Worm (Caenorhabditis elegans) whole organism, L3 larva: ENCODE measurements around the gene lin-29.
A peak's percentile ranks its signal among the peaks of the same experiment; 100 is the strongest.

Experiments used
- ZK546.5 ChIP-seq: sonication (generic microtip); optimal IDR thresholded peaks from 2 replicates; lab custom pipeline; 2017; ENCODE audit warnings: missing biosample characterization, missing genetic modification characterization
- aly-2 ChIP-seq: fragments of 150-350 bp; optimal IDR thresholded peaks from 2 replicates; lab custom pipeline; 2014; ENCODE audit warnings: missing biosample characterization, missing genetic modification characterization
- ama-1 ChIP-seq: fragments of 150-350 bp; optimal IDR thresholded peaks from 2 replicates; lab custom pipeline; 2018
- ceh-16 ChIP-seq: sonication (generic microtip); optimal IDR thresholded peaks from 2 replicates; lab custom pipeline; 2017; ENCODE audit warnings: missing biosample characterization, missing genetic modification characterization
- ceh-28 ChIP-seq: fragments of 150-350 bp; optimal IDR thresholded peaks from 2 replicates; lab custom pipeline; 2014; ENCODE audit warnings: missing biosample characterization, missing genetic modification reagents, missing genetic modification characterization
- daf-12 ChIP-seq: fragments of 150-350 bp; optimal IDR thresholded peaks from 2 replicates; lab custom pipeline; 2014; ENCODE audit warnings: missing biosample characterization, missing genetic modification reagents, missing genetic modification characterization
- egl-27 ChIP-seq: sonication (generic microtip); optimal IDR thresholded peaks from 4 replicates; lab custom pipeline; 2017; ENCODE audit warnings: missing biosample characterization, missing genetic modification reagents, missing genetic modification characterization
- egl-5 ChIP-seq: fragments of 150-350 bp; optimal IDR thresholded peaks from 2 replicates; lab custom pipeline; 2017; ENCODE audit warnings: missing biosample characterization, missing genetic modification reagents, missing genetic modification characterization, inconsistent platforms
- elt-1 ChIP-seq: fragments of 150-350 bp; optimal IDR thresholded peaks from 2 replicates; lab custom pipeline; 2014; ENCODE audit warnings: missing biosample characterization, missing genetic modification characterization
- elt-2 ChIP-seq: sonication (generic microtip); optimal IDR thresholded peaks from 2 replicates; lab custom pipeline; 2016; ENCODE audit warnings: missing genetic modification reagents, mild to moderate bottlenecking, missing genetic modification characterization, missing compliant biosample characterization
- eor-1 ChIP-seq, 2 experiments: fragments of 150-350 bp; optimal IDR thresholded peaks; 2 replicates each; lab custom pipeline; 2014 to 2018; ENCODE audit warnings: missing biosample characterization in 2 of 2, missing genetic modification characterization in 2 of 2
- fkh-10 ChIP-seq: sonication (generic microtip); optimal IDR thresholded peaks from 2 replicates; lab custom pipeline; 2017; ENCODE audit warnings: missing biosample characterization, missing genetic modification reagents, missing genetic modification characterization
- fkh-2 ChIP-seq: fragments of 150-350 bp; optimal IDR thresholded peaks from 2 replicates; lab custom pipeline; 2014; ENCODE audit warnings: missing biosample characterization, missing genetic modification reagents, missing genetic modification characterization
- fos-1 ChIP-seq: fragments of 150-350 bp; optimal IDR thresholded peaks from 2 replicates; lab custom pipeline; 2014; ENCODE audit warnings: missing biosample characterization, missing genetic modification characterization
- hmg-11 ChIP-seq: sonication (generic microtip); optimal IDR thresholded peaks from 2 replicates; lab custom pipeline; 2016; ENCODE audit warnings: missing genetic modification characterization, missing compliant biosample characterization
- jun-1 ChIP-seq: fragments of 150-350 bp; optimal IDR thresholded peaks from 2 replicates; lab custom pipeline; 2014; ENCODE audit warnings: missing biosample characterization, missing genetic modification reagents, missing genetic modification characterization
- lin-15B ChIP-seq: fragments of 150-350 bp; optimal IDR thresholded peaks from 2 replicates; lab custom pipeline; 2014; ENCODE audit warnings: missing biosample characterization, missing genetic modification characterization
- lsy-12 ChIP-seq: sonication (generic microtip); optimal IDR thresholded peaks from 2 replicates; lab custom pipeline; 2016; ENCODE audit warnings: mild to moderate bottlenecking, missing genetic modification characterization, missing compliant biosample characterization
- mdl-1 ChIP-seq: fragments of 150-350 bp; optimal IDR thresholded peaks from 2 replicates; lab custom pipeline; 2014; ENCODE audit warnings: missing biosample characterization, missing genetic modification characterization
- nfya-1 ChIP-seq: sonication (generic microtip); optimal IDR thresholded peaks from 2 replicates; lab custom pipeline; 2017; ENCODE audit warnings: missing genetic modification characterization, mild to moderate bottlenecking, missing compliant biosample characterization, antibody characterized with exemption, moderate library complexity; ENCODE audit not compliant: insufficient read depth
- nhr-23 ChIP-seq: fragments of 150-350 bp; optimal IDR thresholded peaks from 2 replicates; lab custom pipeline; 2014; ENCODE audit warnings: missing biosample characterization, missing genetic modification reagents, missing genetic modification characterization
- nhr-237 ChIP-seq: fragments of 150-350 bp; optimal IDR thresholded peaks from 2 replicates; lab custom pipeline; 2014; ENCODE audit warnings: missing biosample characterization, missing genetic modification characterization
- nhr-28 ChIP-seq: fragments of 150-350 bp; optimal IDR thresholded peaks from 2 replicates; lab custom pipeline; 2014; ENCODE audit warnings: missing biosample characterization, missing genetic modification characterization
- nhr-43 ChIP-seq: sonication (generic microtip); optimal IDR thresholded peaks from 2 replicates; lab custom pipeline; 2016; ENCODE audit warnings: mild to moderate bottlenecking, missing genetic modification characterization, missing compliant biosample characterization; ENCODE audit not compliant: poor library complexity, severe bottlenecking
- nhr-67 ChIP-seq: fragments of 150-350 bp; optimal IDR thresholded peaks from 2 replicates; lab custom pipeline; 2014; ENCODE audit warnings: missing biosample characterization, missing genetic modification characterization
- nhr-76 ChIP-seq: fragments of 150-350 bp; sonication (generic microtip); optimal IDR thresholded peaks from 5 replicates; lab custom pipeline; 2014; ENCODE audit warnings: missing biosample characterization, missing genetic modification characterization
- nhr-77 ChIP-seq: fragments of 150-350 bp; optimal IDR thresholded peaks from 2 replicates; lab custom pipeline; 2014; ENCODE audit warnings: missing biosample characterization, missing genetic modification characterization
- pha-4 ChIP-seq: fragments of 150-350 bp; optimal IDR thresholded peaks from 2 replicates; lab custom pipeline; 2014; ENCODE audit warnings: missing biosample characterization, missing genetic modification reagents, missing genetic modification characterization
- pqm-1 ChIP-seq: fragments of 150-350 bp; optimal IDR thresholded peaks from 2 replicates; lab custom pipeline; 2017; ENCODE audit warnings: missing biosample characterization, missing genetic modification characterization, inconsistent platforms
- snpc-4 ChIP-seq: fragments of 150-350 bp; optimal IDR thresholded peaks from 2 replicates; lab custom pipeline; 2014; ENCODE audit warnings: missing biosample characterization, missing genetic modification characterization
- tbx-2 ChIP-seq: sonication (generic microtip); optimal IDR thresholded peaks from 2 replicates; lab custom pipeline; 2016; ENCODE audit warnings: mild to moderate bottlenecking, missing genetic modification characterization, missing compliant biosample characterization
- unc-62 ChIP-seq: fragments of 150-350 bp; sonication (generic microtip); optimal IDR thresholded peaks from 4 replicates; lab custom pipeline; 2014; ENCODE audit warnings: missing biosample characterization, missing genetic modification reagents, missing genetic modification characterization
- zag-1 ChIP-seq: fragments of 150-350 bp; optimal IDR thresholded peaks from 2 replicates; lab custom pipeline; 2014; ENCODE audit warnings: missing biosample characterization, missing genetic modification characterization
- ztf-11 ChIP-seq: fragments of 150-350 bp; optimal IDR thresholded peaks from 2 replicates; lab custom pipeline; 2014; ENCODE audit warnings: missing biosample characterization, missing genetic modification characterization
- ztf-4 ChIP-seq: fragments of 150-350 bp; optimal IDR thresholded peaks from 2 replicates; lab custom pipeline; 2014; ENCODE audit warnings: missing biosample characterization, missing genetic modification characterization

The lin-29 gene

ce11 chrII:11974048-11974995, 39.2 kb upstream of the lin-29 start:
- TF ChIP-seq nhr-28 (tag; lab: Kevin White, UChicago) (peak; percentile 55), ZK546.5 (tag; lab: Kevin White, UChicago) (peak; percentile 53), aly-2 (tag; lab: Kevin White, UChicago) (peak; percentile 34), elt-2 (tag; lab: Kevin White, UChicago) (peak; percentile 49), jun-1 (tag; lab: Kevin White, UChicago) (peak; percentile 47), eor-1 (tag; optimal IDR thresholded peaks at IDR 0.05; lab: Kevin White, UChicago) (no peak), ztf-11 (tag; lab: Kevin White, UChicago) (no peak), nhr-76 (no peak), tbx-2 (tag; lab: Kevin White, UChicago) (no peak), hmg-11 (tag; lab: Kevin White, UChicago) (peak; percentile 13), nhr-43 (tag; lab: Kevin White, UChicago) (peak; percentile 11), nhr-77 (peak; percentile 24), mdl-1 (no peak), pha-4 (peak; percentile 34), lsy-12 (tag; lab: Kevin White, UChicago) (peak; percentile 40), snpc-4 (tag; lab: Kevin White, UChicago) (no peak), nfya-1 (tag; lab: Kevin White, UChicago) (peak; percentile 3), fkh-10 (GFP tag; lab: Kevin White, UChicago) (no peak), zag-1 (tag; lab: Kevin White, UChicago) (no peak), daf-12 (tag; lab: Kevin White, UChicago) (no peak), fos-1 (peak; percentile 76), ama-1 (lab: Kevin White, UChicago) (peak; percentile 77), pqm-1 (tag; lab: Kevin White, UChicago) (peak; percentile 19)

ce11 chrII:11973632-11974031, 38.5 kb upstream of the lin-29 start, which contains the start of gene acbp-6:
Gene acbp-6, minus strand, starts transcription at chrII:11973732.
- TF ChIP-seq elt-2 (tag; lab: Kevin White, UChicago) (no peak), fkh-2 (tag; lab: Kevin White, UChicago) (no peak), elt-1 (no peak), lsy-12 (tag; lab: Kevin White, UChicago) (no peak), unc-62 (GFP tag; lab: Kevin White, UChicago) (no peak), ceh-28 (tag; lab: Kevin White, UChicago) (no peak), nhr-77 (no peak), pha-4 (no peak), nhr-237 (no peak), lin-15B (tag; lab: Kevin White, UChicago) (no peak), nhr-67 (tag; lab: Kevin White, UChicago) (no peak), zag-1 (tag; lab: Kevin White, UChicago) (no peak), nhr-76 (no peak), snpc-4 (tag; lab: Kevin White, UChicago) (no peak), nfya-1 (tag; lab: Kevin White, UChicago) (no peak), jun-1 (tag; lab: Kevin White, UChicago) (no peak), hmg-11 (tag; lab: Kevin White, UChicago) (no peak), ztf-4 (no peak), tbx-2 (tag; lab: Kevin White, UChicago) (no peak), egl-5 (tag; lab: Kevin White, UChicago) (no peak)

ce11 chrII:11972266-11972665, 37.1 kb upstream of the lin-29 start:
- no peak for TF ChIP-seq fkh-2 (tag; lab: Kevin White, UChicago)
- TF ChIP-seq zag-1 (tag; lab: Kevin White, UChicago): no peak
- TF ChIP-seq ceh-28 (tag; lab: Kevin White, UChicago): no peak
- no peak for TF ChIP-seq ztf-4
- no peak for TF ChIP-seq nhr-67 (tag; lab: Kevin White, UChicago)
- TF ChIP-seq nhr-23: no peak
- TF ChIP-seq fkh-10 (GFP tag; lab: Kevin White, UChicago): no peak
- TF ChIP-seq elt-1: no peak
- TF ChIP-seq lin-15B (tag; lab: Kevin White, UChicago): no peak
- TF ChIP-seq egl-27 (tag; lab: Kevin White, UChicago): no peak
- TF ChIP-seq nhr-76: no peak
- TF ChIP-seq ceh-16 (tag; lab: Kevin White, UChicago): no peak
